Worm (Caenorhabditis elegans) whole organism, mixed stage, embryonic: ENCODE measurements around the gene clec-243.

Experiments used
- ceh-39 ChIP-seq: fragments of 150-350 bp; optimal IDR thresholded peaks from 2 replicates; lab custom pipeline; 2014; ENCODE audit warnings: missing biosample characterization, missing genetic modification characterization
- elt-1 ChIP-seq: sonication (generic microtip); optimal IDR thresholded peaks from 2 replicates; lab custom pipeline; 2017; ENCODE audit warnings: missing genetic modification characterization, mild to moderate bottlenecking, missing compliant biosample characterization, antibody characterized with exemption, moderate library complexity, borderline replicate concordance; ENCODE audit not compliant: insufficient read depth
- elt-3 ChIP-seq: fragments of 150-350 bp; optimal IDR thresholded peaks from 2 replicates; lab custom pipeline; 2014; ENCODE audit warnings: missing biosample characterization, missing genetic modification characterization
- nhr-237 ChIP-seq: fragments of 150-350 bp; optimal IDR thresholded peaks from 2 replicates; lab custom pipeline; 2014; ENCODE audit warnings: missing biosample characterization, missing genetic modification characterization
- nhr-28 ChIP-seq: fragments of 150-350 bp; optimal IDR thresholded peaks from 2 replicates; lab custom pipeline; 2014; ENCODE audit warnings: missing biosample characterization, missing genetic modification characterization
- nhr-76 ChIP-seq: sonication (generic microtip); optimal IDR thresholded peaks from 2 replicates; lab custom pipeline; 2017; ENCODE audit warnings: missing biosample characterization, missing genetic modification characterization
- pha-4 ChIP-seq: fragments of 150-350 bp; optimal IDR thresholded peaks from 2 replicates; lab custom pipeline; 2018; ENCODE audit warnings: missing biosample characterization, missing genetic modification reagents, missing genetic modification characterization
- sem-2 ChIP-seq: fragments of 200-800 bp; sonication (Bioruptor generic); optimal IDR thresholded peaks from 2 replicates; lab custom pipeline; 2018; ENCODE audit warnings: mild to moderate bottlenecking, missing genetic modification characterization, missing compliant biosample characterization
- unc-62 ChIP-seq: fragments of 150-350 bp; optimal IDR thresholded peaks from 2 replicates; lab custom pipeline; 2014; ENCODE audit warnings: missing biosample characterization, missing genetic modification reagents, missing genetic modification characterization
- ztf-11 ChIP-seq: fragments of 150-350 bp; optimal IDR thresholded peaks from 2 replicates; lab custom pipeline; 2014; ENCODE audit warnings: missing biosample characterization, missing genetic modification characterization

- no peak for TF ChIP-seq sem-2 (GFP tag; lab: Kevin White, UChicago)
- TF ChIP-seq elt-3 (tag; lab: Kevin White, UChicago), result no peak
- no peak for TF ChIP-seq nhr-237 (tag; lab: Kevin White, UChicago)
- TF ChIP-seq ztf-11 (tag; lab: Kevin White, UChicago), result no peak
- TF ChIP-seq ceh-39 (tag; lab: Kevin White, UChicago), result no peak
- TF ChIP-seq unc-62 (GFP tag; lab: Kevin White, UChicago), result no peak
- TF ChIP-seq pha-4, result no peak
- no peak for TF ChIP-seq nhr-28 (tag; lab: Kevin White, UChicago)
- TF ChIP-seq elt-1 (tag; lab: Kevin White, UChicago), result no peak
- no peak for TF ChIP-seq nhr-76 (tag; lab: Kevin White, UChicago)
Observed at ce11 chrV:17292740-17293139, 43.9 kb upstream of the clec-243 start.
